Worm (Caenorhabditis elegans) whole organism, late embryonic: Measurements from ENCODE around the gene wht-7.

Source experiments
- C38D4.7 ChIP-seq: fragments of 200-800 bp; sonication (Bioruptor generic); optimal IDR thresholded peaks from 2 replicates; lab custom pipeline; 2018; ENCODE audit warnings: mild to moderate bottlenecking, missing genetic modification characterization, moderate library complexity, missing compliant biosample characterization
- F13H6.1 ChIP-seq: sonication (generic microtip); optimal IDR thresholded peaks from 2 replicates; lab custom pipeline; 2016; ENCODE audit warnings: missing genetic modification characterization, missing compliant biosample characterization
- K02D7.2 ChIP-seq: sonication (generic microtip); optimal IDR thresholded peaks from 2 replicates; lab custom pipeline; 2017; ENCODE audit warnings: mild to moderate bottlenecking, missing genetic modification characterization, missing compliant biosample characterization
- K09A11.1 ChIP-seq: sonication (generic microtip); optimal IDR thresholded peaks from 2 replicates; lab custom pipeline; 2017; ENCODE audit warnings: antibody characterized with exemption, mild to moderate bottlenecking, missing genetic modification characterization, missing compliant biosample characterization; ENCODE audit not compliant: insufficient read depth
- T23F11.4 ChIP-seq: fragments of 200-800 bp; sonication (Bioruptor generic); optimal IDR thresholded peaks from 2 replicates; lab custom pipeline; 2018; ENCODE audit warnings: mild to moderate bottlenecking, missing genetic modification characterization, missing compliant biosample characterization
- Y22D7AL.16 ChIP-seq: sonication (generic microtip); optimal IDR thresholded peaks from 2 replicates; lab custom pipeline; 2016; ENCODE audit warnings: missing genetic modification characterization, missing compliant biosample characterization
- ama-1 ChIP-seq: fragments of 150-350 bp; optimal IDR thresholded peaks from 2 replicates; lab custom pipeline; 2014
- ceh-14 ChIP-seq: sonication (generic microtip); optimal IDR thresholded peaks from 2 replicates; lab custom pipeline; 2016; ENCODE audit warnings: missing genotype, missing genetic modification characterization, missing compliant biosample characterization
- ceh-18 ChIP-seq: sonication (generic microtip); optimal IDR thresholded peaks from 2 replicates; lab custom pipeline; 2016; ENCODE audit warnings: missing genetic modification characterization, missing compliant biosample characterization
- ceh-2 ChIP-seq: sonication (generic microtip); optimal IDR thresholded peaks from 2 replicates; lab custom pipeline; 2016; ENCODE audit warnings: missing genotype, missing genetic modification characterization, missing compliant biosample characterization
- ceh-24 ChIP-seq: sonication (generic microtip); optimal IDR thresholded peaks from 2 replicates; lab custom pipeline; 2016; ENCODE audit warnings: mild to moderate bottlenecking, missing genetic modification characterization, missing compliant biosample characterization
- ceh-30 ChIP-seq: fragments of 150-350 bp; optimal IDR thresholded peaks from 2 replicates; lab custom pipeline; 2014; ENCODE audit warnings: missing biosample characterization, missing genetic modification characterization
- ceh-34 ChIP-seq: sonication (generic microtip); optimal IDR thresholded peaks from 2 replicates; lab custom pipeline; 2016; ENCODE audit warnings: mild to moderate bottlenecking, missing genetic modification characterization, missing compliant biosample characterization
- ceh-45 ChIP-seq: fragments of 200-800 bp; sonication (Bioruptor generic); IDR thresholded peaks from 2 replicates; pipeline ENCODE4 v1.3.6; 2022; ENCODE audit warnings: missing genetic modification reagents, missing genetic modification characterization, missing compliant biosample characterization
- ceh-6 ChIP-seq: fragments of 200-800 bp; sonication (Bioruptor generic); optimal IDR thresholded peaks from 2 replicates; lab custom pipeline; 2018; ENCODE audit warnings: mild to moderate bottlenecking, missing genetic modification characterization, missing compliant biosample characterization
- dmd-4 ChIP-seq: sonication (generic microtip); optimal IDR thresholded peaks from 2 replicates; lab custom pipeline; 2016; ENCODE audit warnings: borderline replicate concordance, missing genetic modification characterization, missing compliant biosample characterization
- elt-2 ChIP-seq: sonication (generic microtip); optimal IDR thresholded peaks from 2 replicates; lab custom pipeline; 2016; ENCODE audit warnings: missing genetic modification reagents, missing genetic modification characterization, missing compliant biosample characterization
- ets-4 ChIP-seq: sonication (generic microtip); optimal IDR thresholded peaks from 2 replicates; lab custom pipeline; 2016; ENCODE audit warnings: missing genetic modification characterization, missing compliant biosample characterization
- fkh-6 ChIP-seq: sonication (generic microtip); optimal IDR thresholded peaks from 2 replicates; lab custom pipeline; 2016; ENCODE audit warnings: missing genetic modification characterization, missing compliant biosample characterization
- hlh-13 ChIP-seq: fragments of 200-800 bp; sonication (Bioruptor generic); optimal IDR thresholded peaks from 2 replicates; lab custom pipeline; 2018; ENCODE audit warnings: mild to moderate bottlenecking, missing genetic modification characterization, missing compliant biosample characterization
- hlh-30 ChIP-seq: sonication (generic microtip); optimal IDR thresholded peaks from 2 replicates; lab custom pipeline; 2017; ENCODE audit warnings: antibody characterized with exemption, missing genetic modification characterization, missing compliant biosample characterization; ENCODE audit not compliant: insufficient read depth
- hlh-6 ChIP-seq: sonication (generic microtip); optimal IDR thresholded peaks from 2 replicates; lab custom pipeline; 2016; ENCODE audit warnings: missing genotype, missing genetic modification characterization, missing compliant biosample characterization
- hlh-8 ChIP-seq: sonication (generic microtip); optimal IDR thresholded peaks from 2 replicates; lab custom pipeline; 2016; ENCODE audit warnings: missing genotype, missing genetic modification characterization, missing compliant biosample characterization
- lin-11 ChIP-seq: fragments of 200-800 bp; sonication (Bioruptor generic); optimal IDR thresholded peaks from 2 replicates; lab custom pipeline; 2018; ENCODE audit warnings: mild to moderate bottlenecking, missing genetic modification characterization, missing compliant biosample characterization
- mec-3 ChIP-seq: sonication (generic microtip); optimal IDR thresholded peaks from 2 replicates; lab custom pipeline; 2016; ENCODE audit warnings: borderline replicate concordance, missing genetic modification characterization, missing compliant biosample characterization
- nhr-11 ChIP-seq: fragments of 150-350 bp; optimal IDR thresholded peaks from 2 replicates; lab custom pipeline; 2014; ENCODE audit warnings: missing biosample characterization, missing genetic modification characterization
- odd-2 ChIP-seq: sonication (generic microtip); optimal IDR thresholded peaks from 2 replicates; lab custom pipeline; 2017; ENCODE audit warnings: antibody characterized with exemption, mild to moderate bottlenecking, missing genetic modification characterization, missing compliant biosample characterization
- pag-3 ChIP-seq: sonication (generic microtip); optimal IDR thresholded peaks from 2 replicates; lab custom pipeline; 2016; ENCODE audit warnings: missing compliant biosample characterization, missing genetic modification characterization, borderline replicate concordance
- pax-1 ChIP-seq: fragments of 150-350 bp; optimal IDR thresholded peaks from 2 replicates; lab custom pipeline; 2014; ENCODE audit warnings: missing biosample characterization, missing genetic modification characterization
- pha-4 ChIP-seq: fragments of 150-350 bp; optimal IDR thresholded peaks from 2 replicates; lab custom pipeline; 2018; ENCODE audit warnings: missing biosample characterization, missing genetic modification reagents, missing genetic modification characterization
- pqm-1 ChIP-seq: sonication (generic microtip); optimal IDR thresholded peaks from 2 replicates; lab custom pipeline; 2016; ENCODE audit warnings: missing genetic modification characterization, missing compliant biosample characterization
- ref-2 ChIP-seq: sonication (generic microtip); optimal IDR thresholded peaks from 2 replicates; lab custom pipeline; 2016; ENCODE audit warnings: missing genetic modification characterization, missing compliant biosample characterization
- rnt-1 ChIP-seq: sonication (generic microtip); optimal IDR thresholded peaks from 2 replicates; lab custom pipeline; 2016; ENCODE audit warnings: missing genetic modification characterization, missing compliant biosample characterization
- sdc-2 ChIP-seq: sonication (generic microtip); optimal IDR thresholded peaks from 2 replicates; lab custom pipeline; 2016; ENCODE audit warnings: missing genotype, missing genetic modification characterization, missing compliant biosample characterization
- sox-4 ChIP-seq: sonication (generic microtip); optimal IDR thresholded peaks from 2 replicates; lab custom pipeline; 2017; ENCODE audit warnings: mild to moderate bottlenecking, missing genetic modification characterization, inconsistent platforms, missing compliant biosample characterization
- syd-9 ChIP-seq: sonication (generic microtip); optimal IDR thresholded peaks from 2 replicates; lab custom pipeline; 2016; ENCODE audit warnings: mild to moderate bottlenecking, missing genetic modification characterization, moderate library complexity, missing compliant biosample characterization
- tbx-2 ChIP-seq: sonication (generic microtip); optimal IDR thresholded peaks from 2 replicates; lab custom pipeline; 2016; ENCODE audit warnings: missing genetic modification characterization, missing compliant biosample characterization
- tbx-7 ChIP-seq: sonication (generic microtip); optimal IDR thresholded peaks from 2 replicates; lab custom pipeline; 2016; ENCODE audit warnings: missing genotype, missing genetic modification characterization, missing compliant biosample characterization
- ttx-3 ChIP-seq: sonication (generic microtip); optimal IDR thresholded peaks from 2 replicates; lab custom pipeline; 2016; ENCODE audit warnings: missing genetic modification reagents, missing genetic modification characterization, missing compliant biosample characterization
- unc-42 ChIP-seq: sonication (generic microtip); optimal IDR thresholded peaks from 2 replicates; lab custom pipeline; 2016; ENCODE audit warnings: missing genotype, missing genetic modification characterization, missing compliant biosample characterization
- unc-55 ChIP-seq: sonication (generic microtip); optimal IDR thresholded peaks from 2 replicates; lab custom pipeline; 2017; ENCODE audit warnings: missing biosample characterization, missing genetic modification reagents, missing genetic modification characterization
- unc-86 ChIP-seq: sonication (generic microtip); optimal IDR thresholded peaks from 2 replicates; lab custom pipeline; 2016; ENCODE audit warnings: missing genetic modification characterization, missing compliant biosample characterization

wht-7 gene

ce11 chrIII:6146797-6147196, 2.6 kb downstream of the wht-7 start:
- TF ChIP-seq pha-4 (tag; lab: Kevin White, UChicago) (no peak), hlh-30 (tag; lab: Kevin White, UChicago) (no peak), ets-4 (tag; lab: Kevin White, UChicago) (no peak), F13H6.1 (tag; lab: Kevin White, UChicago) (no peak), hlh-13 (no peak), mec-3 (no peak), sox-4 (tag; lab: Kevin White, UChicago) (no peak), lin-11 (tag; lab: Kevin White, UChicago) (no peak), ceh-24 (tag; lab: Kevin White, UChicago) (no peak), C38D4.7 (GFP tag; lab: Kevin White, UChicago) (no peak), pax-1 (tag; lab: Kevin White, UChicago) (no peak)

DNA sequence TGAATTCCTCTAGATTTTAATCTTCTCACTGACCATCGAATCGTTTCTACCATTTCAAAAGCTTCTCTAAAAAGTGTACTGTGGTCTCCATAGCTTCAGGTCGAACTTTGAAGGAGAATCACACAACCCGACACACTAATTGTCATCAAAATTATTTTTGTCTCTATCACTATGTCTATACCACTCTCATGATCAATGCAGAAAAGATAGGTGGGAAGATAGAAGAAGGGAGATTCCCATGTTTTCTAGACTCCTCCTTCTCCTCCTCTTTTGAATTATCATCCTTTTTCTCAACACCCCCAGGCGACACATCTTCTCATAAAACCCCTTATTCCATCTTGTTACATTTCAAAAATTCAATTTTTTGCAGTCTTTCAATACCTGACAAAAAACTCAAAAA, 3.5 kb downstream of the wht-7 start, which contains the start of gene Y42G9A.3:
Gene Y42G9A.3 (plus strand): TSS at position 363 of the 400 bp plus-strand sequence.
- TF ChIP-seq K09A11.1 (tag; lab: Kevin White, UChicago): no peak
- no peak for TF ChIP-seq fkh-6
- no peak for TF ChIP-seq pax-1 (tag; lab: Kevin White, UChicago)
- TF ChIP-seq K02D7.2 (tag; lab: Kevin White, UChicago): no peak
- no peak for TF ChIP-seq pag-3
- TF ChIP-seq hlh-30 (tag; lab: Kevin White, UChicago): no peak
- TF ChIP-seq Y22D7AL.16 (tag; lab: Kevin White, UChicago): no peak
- no peak for TF ChIP-seq ceh-14 (tag; lab: Kevin White, UChicago)
- no peak for TF ChIP-seq rnt-1 (tag; lab: Kevin White, UChicago)
- TF ChIP-seq odd-2 (tag; lab: Kevin White, UChicago): no peak
- no peak for TF ChIP-seq ceh-18 (tag; lab: Kevin White, UChicago)
- no peak for TF ChIP-seq C38D4.7 (GFP tag; lab: Kevin White, UChicago)
- no peak for TF ChIP-seq dmd-4 (tag; lab: Kevin White, UChicago)
- no peak for TF ChIP-seq elt-2 (tag; lab: Kevin White, UChicago)
- TF ChIP-seq syd-9: no peak
- no peak for TF ChIP-seq T23F11.4 (GFP tag; lab: Kevin White, UChicago)
- no peak for TF ChIP-seq tbx-7 (tag; lab: Kevin White, UChicago)
- no peak for TF ChIP-seq ceh-34 (tag; lab: Kevin White, UChicago)
- no peak for TF ChIP-seq ceh-45 (GFP tag; lab: Robert Waterston, UW)
- TF ChIP-seq ttx-3 (tag; lab: Kevin White, UChicago): no peak

DNA sequence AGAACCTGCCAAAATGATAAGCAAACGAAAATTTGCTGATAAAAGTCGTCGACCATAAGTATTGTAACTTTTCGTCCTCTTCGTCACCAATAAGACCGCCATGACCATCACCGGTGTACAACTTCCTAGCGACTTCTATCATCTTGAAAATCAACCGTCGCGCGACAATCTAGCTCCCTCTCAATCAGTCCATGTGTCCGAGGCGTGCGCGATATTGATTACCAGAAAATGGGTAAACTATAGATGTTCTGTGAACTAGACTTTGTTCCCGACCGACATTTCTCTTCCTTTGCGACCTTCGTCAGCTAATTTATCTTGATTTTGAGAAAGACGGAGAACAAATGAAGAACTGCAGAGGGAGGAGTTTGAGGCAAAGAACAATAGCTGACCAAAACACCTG, 4.1 kb downstream of the wht-7 start:
- TF ChIP-seq pqm-1 (tag; lab: Kevin White, UChicago): no peak
- TF ChIP-seq elt-2 (tag; lab: Kevin White, UChicago): no peak
- no peak for TF ChIP-seq nhr-11 (tag; lab: Kevin White, UChicago)
- no peak for TF ChIP-seq hlh-13
- TF ChIP-seq ama-1 (lab: Kevin White, UChicago): no peak
- TF ChIP-seq sdc-2 (tag; lab: Kevin White, UChicago): no peak
- no peak for TF ChIP-seq fkh-6
- no peak for TF ChIP-seq lin-11 (tag; lab: Kevin White, UChicago)
- TF ChIP-seq hlh-8 (tag; lab: Kevin White, UChicago): no peak
- TF ChIP-seq T23F11.4 (GFP tag; lab: Kevin White, UChicago): no peak
- TF ChIP-seq unc-55: no peak
- TF ChIP-seq ceh-30 (tag; lab: Kevin White, UChicago): no peak
- TF ChIP-seq ttx-3 (tag; lab: Kevin White, UChicago): no peak
- no peak for TF ChIP-seq tbx-2 (tag; lab: Kevin White, UChicago)

- TF ChIP-seq K09A11.1 (tag; lab: Kevin White, UChicago) (no peak), unc-86 (no peak), F13H6.1 (tag; lab: Kevin White, UChicago) (no peak), ceh-14 (tag; lab: Kevin White, UChicago) (no peak), fkh-6 (no peak), ref-2 (no peak), ceh-6 (GFP tag; lab: Kevin White, UChicago) (no peak), ceh-2 (tag; lab: Kevin White, UChicago) (no peak), ttx-3 (tag; lab: Kevin White, UChicago) (no peak), unc-42 (tag; lab: Kevin White, UChicago) (no peak), K02D7.2 (tag; lab: Kevin White, UChicago) (no peak), hlh-6 (tag; lab: Kevin White, UChicago) (no peak)
- TF ChIP-seq, all 69 proteins: peak for 0
Observed at ce11 chrIII:6144390-6144962, 4.9 kb downstream of the wht-7 start.
